Fruit fly (Drosophila melanogaster) whole organism, embryonic: Measurements from ENCODE around the gene prtp.
A peak's percentile ranks its signal among the peaks of the same experiment; 100 is the strongest.

Experiments
- Adf1 ChIP-seq: fragments of 200-800 bp; sonication (Bioruptor generic); IDR thresholded peaks from 2 replicates; pipeline ENCODE4 v1.3.6; 2022; ENCODE audit warnings: missing biosample characterization, missing genetic modification characterization
- Asciz ChIP-seq: fragments of 200-800 bp; sonication (Bioruptor generic); optimal IDR thresholded peaks from 2 replicates; lab custom pipeline; 2017; ENCODE audit warnings: missing biosample characterization, mild to moderate bottlenecking, missing genetic modification characterization, missing genetic modification reagents
- Awh ChIP-seq: fragments of 200-800 bp; sonication (Bioruptor generic); IDR thresholded peaks from 2 replicates; pipeline ENCODE4, ENCODE4 v1.3.6; 2022; ENCODE audit warnings: missing biosample characterization, missing genetic modification characterization
- CG11695 ChIP-seq: fragments of 200-800 bp; sonication (Bioruptor generic); IDR thresholded peaks from 3 replicates; pipeline ENCODE4 v1.3.6; 2022; ENCODE audit warnings: missing biosample characterization, missing genetic modification characterization
- CG12236 ChIP-seq: fragments of 200-800 bp; sonication (Bioruptor generic); optimal IDR thresholded peaks from 2 replicates; lab custom pipeline; 2016; ENCODE audit warnings: missing biosample characterization, missing genetic modification characterization
- CG12391 ChIP-seq: fragments of 200-800 bp; sonication (Bioruptor generic); optimal IDR thresholded peaks from 3 replicates; lab custom pipeline; 2018; ENCODE audit warnings: missing biosample characterization, mild to moderate bottlenecking, missing genetic modification characterization, moderate library complexity
- CG12659 ChIP-seq: fragments of 200-800 bp; sonication (Bioruptor generic); optimal IDR thresholded peaks from 3 replicates; lab custom pipeline; 2017; ENCODE audit warnings: mild to moderate bottlenecking, missing biosample characterization, missing genetic modification reagents, missing genetic modification characterization
- CG15269 ChIP-seq: fragments of 200-800 bp; sonication (Bioruptor generic); optimal IDR thresholded peaks from 2 replicates; lab custom pipeline; 2018; ENCODE audit warnings: missing biosample characterization, mild to moderate bottlenecking, missing genetic modification characterization, moderate library complexity
- CG15479 ChIP-seq: fragments of 200-800 bp; sonication (Bioruptor generic); optimal IDR thresholded peaks from 3 replicates; lab custom pipeline; 2019; ENCODE audit warnings: missing biosample characterization, mild to moderate bottlenecking, missing genetic modification characterization, moderate library complexity
- CG18262 ChIP-seq: fragments of 200-800 bp; optimal IDR thresholded peaks from 3 replicates; lab custom pipeline; 2019; ENCODE audit warnings: missing biosample characterization, mild to moderate bottlenecking, missing genetic modification characterization, moderate library complexity
- CG2120 ChIP-seq: fragments of 200-800 bp; sonication (Bioruptor generic); optimal IDR thresholded peaks from 3 replicates; lab custom pipeline; 2016; ENCODE audit warnings: missing biosample characterization, missing genetic modification characterization
- CG3163 ChIP-seq: fragments of 200-800 bp; sonication (Bioruptor generic); optimal IDR thresholded peaks from 3 replicates; lab custom pipeline; 2016; ENCODE audit warnings: missing biosample characterization, missing genetic modification characterization
- CG34376 ChIP-seq: fragments of 200-800 bp; sonication (Bioruptor generic); optimal IDR thresholded peaks from 2 replicates; lab custom pipeline; 2018; ENCODE audit warnings: missing biosample characterization, mild to moderate bottlenecking, missing genetic modification characterization
- CG43689 ChIP-seq: fragments of 200-800 bp; sonication (Bioruptor generic); IDR thresholded peaks from 2 replicates; pipeline ENCODE4 v1.3.6; 2022; ENCODE audit warnings: missing biosample characterization, missing genetic modification characterization
- CG5180 ChIP-seq: fragments of 200-800 bp; sonication (Bioruptor generic); optimal IDR thresholded peaks from 3 replicates; lab custom pipeline; 2017; ENCODE audit warnings: missing biosample characterization, missing genetic modification characterization, mild to moderate bottlenecking, moderate library complexity, missing genetic modification reagents
- CG5953 ChIP-seq: fragments of 200-800 bp; sonication (Bioruptor generic); IDR thresholded peaks from 2 replicates; pipeline ENCODE4 v1.3.6; 2022; ENCODE audit warnings: missing biosample characterization, missing genetic modification characterization
- CG6683 ChIP-seq: fragments of 200-800 bp; sonication (Bioruptor generic); optimal IDR thresholded peaks from 2 replicates; lab custom pipeline; 2017; ENCODE audit warnings: missing biosample characterization, mild to moderate bottlenecking, missing genetic modification characterization, missing genetic modification reagents
- CG7556 ChIP-seq: fragments of 200-800 bp; sonication (Bioruptor generic); optimal IDR thresholded peaks from 2 replicates; lab custom pipeline; 2017; ENCODE audit warnings: missing biosample characterization, mild to moderate bottlenecking, missing genetic modification characterization
- CG8290 ChIP-seq, 3 experiments: fragments of 200-800 bp; sonication (Bioruptor generic); optimal IDR thresholded peaks; 2 replicates each; lab custom pipeline; 2016 to 2019; ENCODE audit warnings: missing biosample characterization in 3 of 3, missing genetic modification characterization in 3 of 3, mild to moderate bottlenecking in 2 of 3, moderate library complexity in 1 of 3
- CTCF ChIP-seq: fragments of 200-800 bp; sonication (Bioruptor generic); optimal IDR thresholded peaks from 2 replicates; lab custom pipeline; 2017; ENCODE audit warnings: missing biosample characterization, mild to moderate bottlenecking, missing genetic modification characterization, moderate library complexity
- Doc2 ChIP-seq: fragments of 200-800 bp; sonication (Bioruptor generic); IDR thresholded peaks from 2 replicates; pipeline ENCODE4 v1.3.6; 2022; ENCODE audit warnings: missing biosample characterization, missing genetic modification characterization
- Doc3 ChIP-seq: fragments of 200-800 bp; sonication (Bioruptor generic); IDR thresholded peaks from 3 replicates; pipeline ENCODE4 v1.3.6; 2022; ENCODE audit warnings: missing biosample characterization, missing genetic modification characterization; ENCODE audit not compliant: partially characterized antibody
- ERR ChIP-seq: fragments of 200-800 bp; sonication (Bioruptor generic); optimal IDR thresholded peaks from 2 replicates; lab custom pipeline; 2016; ENCODE audit warnings: missing biosample characterization, missing genetic modification characterization
- Gsc ChIP-seq: fragments of 200-800 bp; sonication (Bioruptor generic); IDR thresholded peaks from 2 replicates; pipeline ENCODE4 v1.3.6; 2022; ENCODE audit warnings: missing biosample characterization, missing genetic modification characterization
- H15 ChIP-seq: fragments of 200-800 bp; sonication (Bioruptor generic); IDR thresholded peaks from 3 replicates; pipeline ENCODE4 v1.3.6; 2022; ENCODE audit warnings: missing biosample characterization, missing genetic modification characterization
- HmgD ChIP-seq: fragments of 200-800 bp; sonication (Bioruptor generic); optimal IDR thresholded peaks from 3 replicates; lab custom pipeline; 2016; ENCODE audit warnings: missing biosample characterization, missing genetic modification characterization
- Max ChIP-seq: fragments of 200-800 bp; sonication (Bioruptor generic); optimal IDR thresholded peaks from 2 replicates; lab custom pipeline; 2016; ENCODE audit warnings: missing biosample characterization, mild to moderate bottlenecking, missing genetic modification characterization
- Oli ChIP-seq: fragments of 200-800 bp; sonication (Bioruptor generic); optimal IDR thresholded peaks from 2 replicates; lab custom pipeline; 2018; ENCODE audit warnings: missing biosample characterization, mild to moderate bottlenecking, missing genetic modification characterization, moderate library complexity
- Poxn ChIP-seq: fragments of 200-800 bp; sonication (Bioruptor generic); IDR thresholded peaks from 2 replicates; pipeline ENCODE4 v1.3.6; 2022; ENCODE audit warnings: missing biosample characterization, missing genetic modification characterization
- Six4 ChIP-seq: fragments of 200-800 bp; sonication (Bioruptor generic); optimal IDR thresholded peaks from 2 replicates; lab custom pipeline; 2016; ENCODE audit warnings: missing biosample characterization, missing genetic modification characterization
- Spps ChIP-seq: fragments of 200-800 bp; sonication (Bioruptor generic); optimal IDR thresholded peaks from 2 replicates; lab custom pipeline; 2018; ENCODE audit warnings: missing biosample characterization, mild to moderate bottlenecking, missing genetic modification characterization
- Ssrp ChIP-seq: fragments of 200-800 bp; sonication (Bioruptor generic); optimal IDR thresholded peaks from 2 replicates; lab custom pipeline; 2018; ENCODE audit warnings: missing biosample characterization, mild to moderate bottlenecking, missing genetic modification characterization, moderate library complexity
- Usf ChIP-seq: fragments of 200-800 bp; sonication (Bioruptor generic); optimal IDR thresholded peaks from 2 replicates; lab custom pipeline; 2017; ENCODE audit warnings: missing genotype, missing biosample characterization, missing genetic modification characterization
- al ChIP-seq: fragments of 200-800 bp; sonication (Bioruptor generic); IDR thresholded peaks from 2 replicates; pipeline ENCODE4 v1.3.6; 2022; ENCODE audit warnings: missing biosample characterization, missing genetic modification characterization
- ara ChIP-seq: fragments of 200-800 bp; sonication (Bioruptor generic); IDR thresholded peaks from 2 replicates; pipeline ENCODE4 v1.3.6; 2022; ENCODE audit warnings: missing biosample characterization, missing genetic modification characterization
- bowl ChIP-seq: fragments of 200-800 bp; sonication (Bioruptor generic); IDR thresholded peaks from 2 replicates; pipeline ENCODE4 v1.3.6; 2022; ENCODE audit warnings: missing biosample characterization, missing genetic modification characterization
- cato ChIP-seq: fragments of 200-800 bp; sonication (Bioruptor generic); optimal IDR thresholded peaks from 2 replicates; lab custom pipeline; 2016; ENCODE audit warnings: missing biosample characterization, missing genetic modification characterization, borderline replicate concordance
- chm ChIP-seq: fragments of 200-800 bp; sonication (Bioruptor generic); IDR thresholded peaks from 2 replicates; pipeline ENCODE4 v1.3.6; 2022; ENCODE audit warnings: missing biosample characterization, missing genetic modification characterization
- disco-r ChIP-seq: fragments of 200-800 bp; sonication (Bioruptor generic); optimal IDR thresholded peaks from 2 replicates; lab custom pipeline; 2016; ENCODE audit warnings: missing biosample characterization, missing genetic modification characterization
- grau ChIP-seq: fragments of 200-800 bp; optimal IDR thresholded peaks from 3 replicates; lab custom pipeline; 2019; ENCODE audit warnings: missing biosample characterization, mild to moderate bottlenecking, missing genetic modification characterization, moderate library complexity
- gt ChIP-seq: fragments of 200-800 bp; sonication (Bioruptor generic); IDR thresholded peaks from 2 replicates; pipeline ENCODE4 v1.3.6; 2022; ENCODE audit warnings: missing biosample characterization, missing genetic modification characterization
- knrl ChIP-seq: fragments of 200-800 bp; sonication (Bioruptor generic); IDR thresholded peaks from 3 replicates; pipeline ENCODE4 v1.3.6; 2022; ENCODE audit warnings: missing biosample characterization, missing genetic modification characterization; ENCODE audit not compliant: partially characterized antibody
- lmd ChIP-seq: fragments of 200-800 bp; sonication (Bioruptor generic); IDR thresholded peaks from 2 replicates; pipeline ENCODE4 v1.3.6; 2022; ENCODE audit warnings: missing biosample characterization, missing genetic modification characterization
- oc ChIP-seq: fragments of 200-800 bp; sonication (Bioruptor generic); optimal IDR thresholded peaks from 2 replicates; lab custom pipeline; 2018; ENCODE audit warnings: missing biosample characterization, mild to moderate bottlenecking, missing genetic modification characterization, moderate library complexity
- pnt ChIP-seq: fragments of 200-800 bp; sonication (Bioruptor generic); optimal IDR thresholded peaks from 3 replicates; lab custom pipeline; 2016; ENCODE audit warnings: missing biosample characterization, missing genetic modification characterization
- ro ChIP-seq: fragments of 200-800 bp; sonication (Bioruptor generic); IDR thresholded peaks from 2 replicates; pipeline ENCODE4 v1.3.6; 2022; ENCODE audit warnings: missing biosample characterization, missing genetic modification characterization
- scrt ChIP-seq: fragments of 200-800 bp; sonication (Bioruptor generic); optimal IDR thresholded peaks from 2 replicates; lab custom pipeline; 2018; ENCODE audit warnings: missing biosample characterization, mild to moderate bottlenecking, missing genetic modification characterization, moderate library complexity
- sr ChIP-seq: fragments of 200-800 bp; sonication (Bioruptor generic); IDR thresholded peaks from 3 replicates; pipeline ENCODE4 v1.3.6; 2022; ENCODE audit warnings: missing biosample characterization, missing genetic modification characterization
- trem ChIP-seq: fragments of 200-800 bp; optimal IDR thresholded peaks from 3 replicates; lab custom pipeline; 2019; ENCODE audit warnings: missing biosample characterization, mild to moderate bottlenecking, missing genetic modification characterization, moderate library complexity
- vfl ChIP-seq: fragments of 200-800 bp; sonication (Bioruptor generic); optimal IDR thresholded peaks from 2 replicates; lab custom pipeline; 2016; ENCODE audit warnings: missing biosample characterization, missing genetic modification characterization
- wor ChIP-seq: fragments of 200-800 bp; sonication (Bioruptor generic); IDR thresholded peaks from 2 replicates; pipeline ENCODE4 v1.3.6; 2022; ENCODE audit warnings: missing biosample characterization, missing genetic modification characterization
- zfh2 ChIP-seq: fragments of 200-800 bp; sonication (Bioruptor generic); optimal IDR thresholded peaks from 2 replicates; lab custom pipeline; 2016; ENCODE audit warnings: missing biosample characterization, missing genetic modification characterization

The prtp gene

DNA sequence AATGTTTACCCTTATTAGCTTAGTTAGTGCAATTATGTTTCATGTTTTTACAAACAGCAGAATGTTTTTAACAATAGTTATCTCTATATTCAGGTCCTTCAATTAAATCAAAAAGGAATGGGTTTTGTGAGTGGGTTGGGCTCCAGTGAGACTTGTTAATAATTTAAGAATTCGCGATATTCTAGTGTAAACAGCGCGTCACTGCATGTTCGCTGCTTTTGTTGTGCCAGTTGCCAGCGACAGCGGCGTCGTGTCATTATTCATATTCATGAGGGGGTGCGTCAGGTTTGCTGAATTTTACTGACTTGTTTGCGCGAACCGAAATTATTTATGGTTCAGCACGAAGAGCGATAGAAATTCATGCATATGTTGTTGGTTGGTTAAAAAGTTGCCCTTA is 1.3 kb upstream of the prtp start, which contains the start of gene Amun (continued):
- no peak for TF ChIP-seq disco-r (GFP tag; lab: Kevin White, UChicago)
- TF ChIP-seq CG43689, result no peak
- no peak for TF ChIP-seq CG11695
- no peak for TF ChIP-seq Doc2 (GFP tag; lab: Robert Waterston, UW)
- no peak for TF ChIP-seq Doc3 (GFP tag; lab: Robert Waterston, UW)
- TF ChIP-seq Awh, result no peak
- TF ChIP-seq sr (GFP tag; lab: Robert Waterston, UW), result no peak
- no peak for TF ChIP-seq CG12236 (GFP tag; lab: Kevin White, UChicago)
- TF ChIP-seq CTCF (GFP tag; lab: Kevin White, UChicago), result no peak
- no peak for TF ChIP-seq CG15269 (tag; lab: Kevin White, UChicago)
- no peak for TF ChIP-seq CG5180
- no peak for TF ChIP-seq oc (tag; lab: Kevin White, UChicago)
- TF ChIP-seq knrl, result no peak
- no peak for TF ChIP-seq CG6683
- TF ChIP-seq Oli, result no peak
- TF ChIP-seq grau (tag; lab: Kevin White, UChicago), result no peak
- TF ChIP-seq CG2120 (GFP tag; lab: Kevin White, UChicago), result peak; percentile 62
- TF ChIP-seq bowl (GFP tag; lab: Robert Waterston, UW), result no peak
- no peak for TF ChIP-seq CG3163 (GFP tag; lab: Kevin White, UChicago)
- TF ChIP-seq Six4 (GFP tag; lab: Kevin White, UChicago), result no peak
- no peak for TF ChIP-seq CG12659
- TF ChIP-seq Max, result no peak
- no peak for TF ChIP-seq HmgD (GFP tag; lab: Kevin White, UChicago)
- TF ChIP-seq H15 (GFP tag; lab: Robert Waterston, UW), result 0 out of 3 replicates have a peak, but pooled peaks have one; percentile 36
- peak; percentile 21 for TF ChIP-seq Ssrp
- peak; percentile 26 for TF ChIP-seq scrt (GFP tag; lab: Kevin White, UChicago)
- no peak for TF ChIP-seq Gsc
- peak; percentile 54 for TF ChIP-seq al (GFP tag; lab: Robert Waterston, UW)
- no peak for TF ChIP-seq Asciz
- no peak for TF ChIP-seq Adf1 (GFP tag; lab: Robert Waterston, UW)
- no peak for TF ChIP-seq gt (GFP tag; lab: Robert Waterston, UW)
- TF ChIP-seq CG8290 (GFP tag; optimal IDR thresholded peaks at IDR 0.05; lab: Kevin White, UChicago), result no peak
- TF ChIP-seq CG8290 (tag; optimal IDR thresholded peaks at IDR 0.05; lab: Kevin White, UChicago), result peak in 1 of 2 experiments; percentile 56
- no peak for TF ChIP-seq Usf (GFP tag; lab: Kevin White, UChicago)
- no peak for TF ChIP-seq cato (GFP tag; lab: Kevin White, UChicago)
- peak; percentile 4 for TF ChIP-seq CG12391 (tag; lab: Kevin White, UChicago)
- no peak for TF ChIP-seq pnt (GFP tag; lab: Kevin White, UChicago)
- no peak for TF ChIP-seq ro (GFP tag; lab: Robert Waterston, UW)
- no peak for TF ChIP-seq ERR (GFP tag; lab: Kevin White, UChicago)
- TF ChIP-seq CG5953 (GFP tag; lab: Robert Waterston, UW), result no peak
- TF ChIP-seq wor (GFP tag; lab: Robert Waterston, UW), result no peak
- no peak for TF ChIP-seq chm (GFP tag; lab: Robert Waterston, UW)
- TF ChIP-seq lmd (GFP tag; lab: Robert Waterston, UW), result peak; percentile 45; the same call in 1 of the 2 replicates
- TF ChIP-seq ara (GFP tag; lab: Robert Waterston, UW), result 0 out of 2 replicates have a peak, but pooled peaks have one; percentile 12
- no peak for TF ChIP-seq CG34376 (GFP tag; lab: Kevin White, UChicago)
- TF ChIP-seq CG18262 (tag; lab: Kevin White, UChicago), result no peak
- TF ChIP-seq vfl (GFP tag; lab: Kevin White, UChicago), result no peak
- no peak for TF ChIP-seq CG15479 (GFP tag; lab: Kevin White, UChicago)
- no peak for TF ChIP-seq Spps
- TF ChIP-seq trem, result no peak
- TF ChIP-seq zfh2 (GFP tag; lab: Kevin White, UChicago), result peak; percentile 49
- TF ChIP-seq CG7556 (GFP tag; lab: Kevin White, UChicago), result no peak
- TF ChIP-seq Poxn (GFP tag; lab: Robert Waterston, UW), result 0 out of 2 replicates have a peak, but pooled peaks have one; percentile 17
